Worm (Caenorhabditis elegans) whole organism, L2 larva: Measurements from ENCODE around the gene ZK550.6.

Experiments used
- aly-2 ChIP-seq: fragments of 150-350 bp; optimal IDR thresholded peaks from 2 replicates; lab custom pipeline; 2014; ENCODE audit warnings: missing biosample characterization, missing genetic modification characterization
- dmd-4 ChIP-seq: sonication (generic microtip); optimal IDR thresholded peaks from 2 replicates; lab custom pipeline; 2017; ENCODE audit warnings: missing biosample characterization, missing genetic modification characterization
- egl-27 ChIP-seq: sonication (generic microtip); optimal IDR thresholded peaks from 3 replicates; lab custom pipeline; 2017; ENCODE audit warnings: missing biosample characterization, missing genetic modification reagents, missing genetic modification characterization
- lin-13 ChIP-seq: fragments of 150-350 bp; optimal IDR thresholded peaks from 2 replicates; lab custom pipeline; 2014; ENCODE audit warnings: missing biosample characterization, missing genetic modification reagents, missing genetic modification characterization
- mdl-1 ChIP-seq, 2 experiments: fragments of 150-350 bp in 1 of 2; sonication (generic microtip) in 1 of 2; optimal IDR thresholded peaks; 2 replicates each; lab custom pipeline; 2017; ENCODE audit warnings: missing biosample characterization in 2 of 2, missing genetic modification characterization in 2 of 2
- nhr-12 ChIP-seq: fragments of 150-350 bp; optimal IDR thresholded peaks from 2 replicates; lab custom pipeline; 2014; ENCODE audit warnings: missing biosample characterization, missing genetic modification characterization
- nhr-237 ChIP-seq: fragments of 150-350 bp; optimal IDR thresholded peaks from 2 replicates; lab custom pipeline; 2014; ENCODE audit warnings: missing biosample characterization, missing genetic modification characterization
- skn-1 ChIP-seq: sonication (generic microtip); optimal IDR thresholded peaks from 2 replicates; lab custom pipeline; 2017; ENCODE audit warnings: missing biosample characterization, missing genetic modification characterization
- snpc-4 ChIP-seq: fragments of 150-350 bp; optimal IDR thresholded peaks from 2 replicates; lab custom pipeline; 2014; ENCODE audit warnings: missing biosample characterization, missing genetic modification characterization
- unc-55 ChIP-seq: fragments of 150-350 bp; sonication (generic microtip); optimal IDR thresholded peaks from 3 replicates; lab custom pipeline; 2014; ENCODE audit warnings: missing biosample characterization, missing genetic modification reagents, missing genetic modification characterization
- unc-62 ChIP-seq: fragments of 150-350 bp; optimal IDR thresholded peaks from 2 replicates; lab custom pipeline; 2014; ENCODE audit warnings: missing biosample characterization, missing genetic modification reagents, missing genetic modification characterization

DNA sequence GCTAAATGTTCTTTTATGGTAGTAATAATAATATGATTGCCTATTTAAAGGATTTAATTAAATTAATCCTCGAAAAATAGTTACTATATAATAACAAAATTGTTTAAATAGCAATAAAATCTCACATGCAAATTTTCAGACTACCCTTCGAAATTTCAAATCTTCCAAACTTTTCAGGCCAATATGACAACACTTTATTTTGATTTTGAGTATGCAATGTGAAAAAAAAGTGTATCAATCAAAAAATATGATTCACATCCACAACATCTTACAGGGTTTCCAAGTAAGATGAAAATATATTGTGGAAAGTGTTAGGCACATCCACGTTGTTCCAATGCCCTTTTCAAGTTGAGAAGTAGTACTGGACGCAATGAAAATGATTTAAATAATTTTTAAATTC, 49.6 kb upstream of the ZK550.6 start, which contains the start of gene snf-9:
- TF ChIP-seq nhr-12 (tag; lab: Kevin White, UChicago) (no peak), unc-55 (GFP tag; lab: Kevin White, UChicago) (no peak), snpc-4 (tag; lab: Kevin White, UChicago) (no peak), mdl-1 (tag; optimal IDR thresholded peaks at IDR 0.05; lab: Kevin White, UChicago) (no peak), skn-1 (tag; lab: Kevin White, UChicago) (no peak), egl-27 (tag; lab: Kevin White, UChicago) (no peak), aly-2 (tag; lab: Kevin White, UChicago) (no peak), lin-13 (GFP tag; lab: Kevin White, UChicago) (no peak), nhr-237 (tag; lab: Kevin White, UChicago) (no peak), dmd-4 (no peak), unc-62 (GFP tag; lab: Kevin White, UChicago) (no peak)
